Worm (Caenorhabditis elegans) whole organism, L4 larva: Measurements from ENCODE around the gene anmt-2.
A peak's percentile ranks its signal among the peaks of the same experiment; 100 is the strongest.

ENCODE experiments used
- F10B5.3 ChIP-seq: sonication (generic microtip); optimal IDR thresholded peaks from 2 replicates; lab custom pipeline; 2016; ENCODE audit warnings: mild to moderate bottlenecking, missing genetic modification characterization, missing compliant biosample characterization
- F26F4.8 ChIP-seq: fragments of 200-800 bp; sonication (Bioruptor generic); conservative IDR thresholded peaks from 2 replicates; pipeline ENCODE4 v1.3.6; 2022; ENCODE audit warnings: missing genetic modification characterization, missing compliant biosample characterization
- F37D6.2 ChIP-seq: sonication (generic microtip); optimal IDR thresholded peaks from 2 replicates; lab custom pipeline; 2016; ENCODE audit warnings: mild to moderate bottlenecking, missing genetic modification characterization, missing compliant biosample characterization
- F44E2.7 ChIP-seq: fragments of 200-800 bp; sonication (Bioruptor generic); IDR thresholded peaks from 2 replicates; pipeline ENCODE4 v2.1.2; 2022; ENCODE audit warnings: missing genetic modification characterization, missing compliant biosample characterization
- R02D3.7 ChIP-seq: fragments of 150-350 bp; sonication (generic microtip); optimal IDR thresholded peaks from 3 replicates; lab custom pipeline; 2014; ENCODE audit warnings: missing biosample characterization, missing genetic modification characterization
- T20F7.1 ChIP-seq: fragments of 200-800 bp; sonication (Bioruptor generic); optimal IDR thresholded peaks from 2 replicates; lab custom pipeline; 2018; ENCODE audit warnings: mild to moderate bottlenecking, missing genetic modification characterization, missing compliant biosample characterization
- Y48G9A.11 ChIP-seq: fragments of 200-800 bp; sonication (Bioruptor generic); IDR thresholded peaks from 2 replicates; pipeline ENCODE4 v1.3.6; 2022; ENCODE audit warnings: missing genetic modification reagents, missing genetic modification characterization, missing compliant biosample characterization
- Y5F2A.4 ChIP-seq: fragments of 200-800 bp; sonication (Bioruptor generic); optimal IDR thresholded peaks from 2 replicates; lab custom pipeline; 2018; ENCODE audit warnings: mild to moderate bottlenecking, missing genetic modification characterization, missing compliant biosample characterization
- aha-1 ChIP-seq: fragments of 150-350 bp; peaks from one replicate; lab custom pipeline; 2014; ENCODE audit warnings: missing biosample characterization, missing genetic modification characterization
- arid-1 ChIP-seq: fragments of 200-800 bp; sonication (Bioruptor generic); conservative IDR thresholded peaks from 2 replicates; pipeline ENCODE4 v1.3.6; 2022; ENCODE audit warnings: missing genetic modification reagents, missing genetic modification characterization, missing compliant biosample characterization
- attf-4 ChIP-seq: sonication (generic microtip); optimal IDR thresholded peaks from 3 replicates; lab custom pipeline; 2017; ENCODE audit warnings: missing biosample characterization, missing genetic modification characterization
- ceh-32 ChIP-seq: sonication (generic microtip); optimal IDR thresholded peaks from 2 replicates; lab custom pipeline; 2016; ENCODE audit warnings: mild to moderate bottlenecking, missing genetic modification characterization, missing compliant biosample characterization; ENCODE audit not compliant: poor library complexity
- ceh-62 ChIP-seq: sonication (generic microtip); optimal IDR thresholded peaks from 2 replicates; lab custom pipeline; 2017; ENCODE audit warnings: missing biosample characterization, missing genetic modification characterization
- ces-1 ChIP-seq: fragments of 150-350 bp; sonication (generic microtip); optimal IDR thresholded peaks from 4 replicates; lab custom pipeline; 2014; ENCODE audit warnings: missing biosample characterization, missing genetic modification reagents, missing genetic modification characterization
- ctbp-1 ChIP-seq: fragments of 200-800 bp; sonication (Bioruptor generic); IDR thresholded peaks from 2 replicates; pipeline ENCODE4 v1.3.6; 2022; ENCODE audit warnings: missing genetic modification reagents, missing genetic modification characterization, missing compliant biosample characterization
- daf-16 ChIP-seq, 3 experiments: sonication (generic microtip); optimal IDR thresholded peaks; 2 replicates each; lab custom pipeline; 2016 to 2017; ENCODE audit warnings: missing genetic modification characterization in 3 of 3, missing genetic modification reagents in 3 of 3, mild to moderate bottlenecking in 2 of 3, missing compliant biosample characterization in 2 of 3, missing biosample characterization in 1 of 3, moderate library complexity in 1 of 3
- dmd-6 ChIP-seq: fragments of 200-800 bp; sonication (Bioruptor generic); IDR thresholded peaks from 2 replicates; pipeline ENCODE4 v1.3.6; 2022; ENCODE audit warnings: missing genetic modification reagents, missing genetic modification characterization, missing compliant biosample characterization
- dmd-8 ChIP-seq: fragments of 200-800 bp; sonication (Bioruptor generic); IDR thresholded peaks from 2 replicates; pipeline ENCODE4 v1.3.6; 2022; ENCODE audit warnings: missing genetic modification characterization, missing compliant biosample characterization
- dmd-9 ChIP-seq: fragments of 200-800 bp; sonication (Bioruptor generic); IDR thresholded peaks from 2 replicates; pipeline ENCODE4 v1.3.6; 2022; ENCODE audit warnings: missing genetic modification reagents, missing genetic modification characterization, missing compliant biosample characterization
- dpl-1 ChIP-seq: fragments of 150-350 bp; optimal IDR thresholded peaks from 2 replicates; lab custom pipeline; 2014; ENCODE audit warnings: missing biosample characterization, missing genetic modification reagents, missing genetic modification characterization
- dve-1 ChIP-seq: sonication (generic microtip); optimal IDR thresholded peaks from 2 replicates; lab custom pipeline; 2017; ENCODE audit warnings: antibody characterized with exemption, mild to moderate bottlenecking, missing genetic modification characterization, missing compliant biosample characterization; ENCODE audit not compliant: insufficient read depth
- egl-27 ChIP-seq: sonication (generic microtip); optimal IDR thresholded peaks from 3 replicates; lab custom pipeline; 2017; ENCODE audit warnings: missing biosample characterization, missing genetic modification reagents, missing genetic modification characterization
- fos-1 ChIP-seq: fragments of 150-350 bp; optimal IDR thresholded peaks from 2 replicates; lab custom pipeline; 2014; ENCODE audit warnings: missing biosample characterization, missing genetic modification characterization
- gei-8 ChIP-seq: fragments of 200-800 bp; sonication (Bioruptor generic); optimal IDR thresholded peaks from 2 replicates; lab custom pipeline; 2018; ENCODE audit warnings: mild to moderate bottlenecking, missing genetic modification characterization, missing compliant biosample characterization
- hlh-30 ChIP-seq: sonication (generic microtip); optimal IDR thresholded peaks from 2 replicates; lab custom pipeline; 2017; ENCODE audit warnings: antibody characterized with exemption, mild to moderate bottlenecking, missing genetic modification characterization, missing compliant biosample characterization; ENCODE audit not compliant: insufficient read depth
- lim-7 ChIP-seq: fragments of 200-800 bp; sonication (Bioruptor generic); IDR thresholded peaks from 2 replicates; pipeline ENCODE4 v1.3.6; 2022; ENCODE audit warnings: missing genetic modification characterization, missing compliant biosample characterization
- lin-15B ChIP-seq: fragments of 150-350 bp; sonication (generic microtip); optimal IDR thresholded peaks from 3 replicates; lab custom pipeline; 2014; ENCODE audit warnings: missing biosample characterization, missing genetic modification characterization
- lin-38 ChIP-seq: fragments of 200-800 bp; sonication (Bioruptor generic); IDR thresholded peaks from 2 replicates; pipeline ENCODE4 v1.3.6; 2022; ENCODE audit warnings: missing genetic modification reagents, missing genetic modification characterization, missing compliant biosample characterization
- lin-39 ChIP-seq: fragments of 150-350 bp; optimal IDR thresholded peaks from 2 replicates; lab custom pipeline; 2014; ENCODE audit warnings: missing biosample characterization, missing genetic modification reagents, missing genetic modification characterization
- lsy-2 ChIP-seq, 2 experiments: fragments of 150-350 bp in 1 of 2; sonication (generic microtip) in 1 of 2; optimal IDR thresholded peaks; 2 replicates each; lab custom pipeline; 2014 to 2017; ENCODE audit warnings: missing biosample characterization in 2 of 2, missing genetic modification characterization in 2 of 2
- madf-9 ChIP-seq: fragments of 200-800 bp; sonication (Bioruptor generic); conservative IDR thresholded peaks from 2 replicates; pipeline ENCODE4 v1.3.6; 2022; ENCODE audit warnings: missing genetic modification reagents, missing genetic modification characterization, missing compliant biosample characterization
- mdl-1 ChIP-seq, 2 experiments: fragments of 150-350 bp in 1 of 2; sonication (generic microtip) in 1 of 2; optimal IDR thresholded peaks; 2 replicates each; lab custom pipeline; 2014 to 2017; ENCODE audit warnings: missing biosample characterization in 2 of 2, missing genetic modification characterization in 2 of 2
- mdt-29 ChIP-seq: fragments of 200-800 bp; sonication (Bioruptor generic); IDR thresholded peaks from 2 replicates; pipeline ENCODE4 v1.3.6; 2022; ENCODE audit warnings: missing genetic modification reagents, missing genetic modification characterization, missing compliant biosample characterization
- mxl-3 ChIP-seq: fragments of 200-800 bp; sonication (Bioruptor generic); optimal IDR thresholded peaks from 2 replicates; lab custom pipeline; 2018; ENCODE audit warnings: mild to moderate bottlenecking, missing genetic modification characterization, missing compliant biosample characterization
- nhr-102 ChIP-seq: sonication (generic microtip); optimal IDR thresholded peaks from 2 replicates; lab custom pipeline; 2016; ENCODE audit warnings: mild to moderate bottlenecking, missing genetic modification characterization, moderate library complexity, missing compliant biosample characterization
- nhr-11 ChIP-seq: fragments of 150-350 bp; optimal IDR thresholded peaks from 2 replicates; lab custom pipeline; 2014; ENCODE audit warnings: missing biosample characterization, missing genetic modification characterization
- nhr-111 ChIP-seq: fragments of 200-800 bp; sonication (Bioruptor generic); optimal IDR thresholded peaks from 2 replicates; lab custom pipeline; 2018; ENCODE audit warnings: mild to moderate bottlenecking, missing genetic modification characterization, missing compliant biosample characterization
- nhr-25 ChIP-seq: sonication (generic microtip); optimal IDR thresholded peaks from 2 replicates; lab custom pipeline; 2017; ENCODE audit warnings: missing genetic modification characterization, mild to moderate bottlenecking, missing compliant biosample characterization, antibody characterized with exemption, moderate library complexity, borderline replicate concordance; ENCODE audit not compliant: insufficient read depth
- nhr-41 ChIP-seq: fragments of 200-800 bp; sonication (Bioruptor generic); IDR thresholded peaks from 2 replicates; pipeline ENCODE4 v1.3.6; 2022; ENCODE audit warnings: missing genetic modification reagents, missing genetic modification characterization, missing compliant biosample characterization
- nhr-42 ChIP-seq: fragments of 200-800 bp; sonication (Bioruptor generic); IDR thresholded peaks from 2 replicates; pipeline ENCODE4 v1.3.6; 2022; ENCODE audit warnings: missing genetic modification characterization, missing compliant biosample characterization
- php-3 ChIP-seq: fragments of 200-800 bp; sonication (Bioruptor generic); IDR thresholded peaks from 2 replicates; pipeline ENCODE4 v1.3.6; 2022; ENCODE audit warnings: missing genetic modification reagents, missing genetic modification characterization, missing compliant biosample characterization
- snpc-1.2 ChIP-seq: fragments of 200-800 bp; sonication (Bioruptor generic); IDR thresholded peaks from 2 replicates; pipeline ENCODE4 v1.3.6; 2022; ENCODE audit warnings: missing genetic modification reagents, missing genetic modification characterization, missing compliant biosample characterization
- spr-3 ChIP-seq: fragments of 200-800 bp; sonication (Bioruptor generic); optimal IDR thresholded peaks from 2 replicates; lab custom pipeline; 2018; ENCODE audit warnings: mild to moderate bottlenecking, missing genetic modification characterization, missing compliant biosample characterization
- tra-1 ChIP-seq: fragments of 200-800 bp; sonication (Bioruptor generic); IDR thresholded peaks from 2 replicates; pipeline ENCODE4 v1.3.6; 2022; ENCODE audit warnings: missing genetic modification reagents, missing genetic modification characterization, missing compliant biosample characterization
- unc-62 ChIP-seq, 3 experiments: fragments of 150-350 bp in 1 of 3; sonication (generic microtip); optimal IDR thresholded peaks in 2 of 3; peaks in 1 of 3; 1 replicate in 1 of 3; 2 replicates in 2 of 3; lab custom pipeline; 2014 to 2017; ENCODE audit warnings: missing biosample characterization in 3 of 3, missing genetic modification characterization in 3 of 3, missing genetic modification reagents in 3 of 3, missing genotype in 1 of 3
- zag-1 ChIP-seq: fragments of 150-350 bp; optimal IDR thresholded peaks from 2 replicates; lab custom pipeline; 2014; ENCODE audit warnings: missing biosample characterization, missing genetic modification characterization
- zip-2 ChIP-seq: fragments of 150-350 bp; optimal IDR thresholded peaks from 2 replicates; lab custom pipeline; 2014; ENCODE audit warnings: missing biosample characterization, missing genetic modification characterization
- ztf-7 ChIP-seq: fragments of 150-350 bp; optimal IDR thresholded peaks from 2 replicates; lab custom pipeline; 2014; ENCODE audit warnings: missing biosample characterization, missing genetic modification characterization

The anmt-2 gene

ce11 chrIII:6180294-6180693 is 22.7 kb upstream of the anmt-2 start (continued):
- TF ChIP-seq dpl-1 (GFP tag; lab: Kevin White, UChicago) (no peak), ces-1 (no peak), dmd-8 (GFP tag; lab: Robert Waterston, UW) (no peak), unc-62 (GFP tag; optimal IDR thresholded peaks at IDR 0.05 in 1 of 2; lab: Kevin White, UChicago) (no peak), unc-62 (tag; optimal IDR thresholded peaks at IDR 0.05; lab: Kevin White, UChicago) (no peak), Y5F2A.4 (GFP tag; lab: Kevin White, UChicago) (no peak), tra-1 (GFP tag; lab: Robert Waterston, UW) (0 out of 2 replicates have a peak, but pooled peaks have one; percentile 20), mdt-29 (GFP tag; lab: Robert Waterston, UW) (no peak), snpc-1.2 (GFP tag; lab: Robert Waterston, UW) (no peak), lim-7 (no peak), ceh-62 (tag; lab: Kevin White, UChicago) (no peak), nhr-111 (GFP tag; lab: Kevin White, UChicago) (no peak), gei-8 (no peak), spr-3 (GFP tag; lab: Kevin White, UChicago) (no peak), lin-15B (tag; lab: Kevin White, UChicago) (no peak), hlh-30 (peak; percentile 5)

- TF ChIP-seq dve-1 (tag; lab: Kevin White, UChicago), result peak; percentile 70
- TF ChIP-seq R02D3.7 (tag; lab: Kevin White, UChicago), result no peak
- no peak for TF ChIP-seq nhr-25 (tag; lab: Kevin White, UChicago)
- TF ChIP-seq Y48G9A.11, result no peak
- TF ChIP-seq ctbp-1 (GFP tag; lab: Robert Waterston, UW), result no peak
- no peak for TF ChIP-seq egl-27 (tag; lab: Kevin White, UChicago)
- peak; percentile 50 for TF ChIP-seq fos-1 (tag; lab: Kevin White, UChicago)
- TF ChIP-seq F26F4.8 (GFP tag; lab: Robert Waterston, UW), result no peak
- no peak for TF ChIP-seq F37D6.2 (tag; lab: Kevin White, UChicago)
- TF ChIP-seq mdl-1 (tag; optimal IDR thresholded peaks at IDR 0.05; lab: Kevin White, UChicago), result peak in 1 of 2 experiments; percentile 78
- TF ChIP-seq ceh-32 (tag; lab: Kevin White, UChicago), result no peak
- peak; percentile 77 for TF ChIP-seq mxl-3 (GFP tag; lab: Kevin White, UChicago)
- no peak for TF ChIP-seq T20F7.1 (GFP tag; lab: Kevin White, UChicago)
- TF ChIP-seq hlh-30, result peak; percentile 18
- TF ChIP-seq nhr-102 (tag; lab: Kevin White, UChicago), result peak; percentile 4
- TF ChIP-seq attf-4 (tag; lab: Kevin White, UChicago), result no peak
- TF ChIP-seq daf-16 (GFP tag; optimal IDR thresholded peaks at IDR 0.05; lab: Kevin White, UChicago), result peak in 1 of 2 experiments; percentile 29
- peak; percentile 56 for TF ChIP-seq daf-16 (tag; optimal IDR thresholded peaks at IDR 0.05; lab: Kevin White, UChicago)
- no peak for TF ChIP-seq arid-1 (GFP tag; lab: Robert Waterston, UW)
- TF ChIP-seq lim-7, result no peak
- TF ChIP-seq F44E2.7 (GFP tag; lab: Robert Waterston, UW), result no peak
- no peak for TF ChIP-seq lin-38 (GFP tag; lab: Robert Waterston, UW)
- no peak for TF ChIP-seq F10B5.3 (tag; lab: Kevin White, UChicago)
- no peak for TF ChIP-seq lin-39
- no peak for TF ChIP-seq lsy-2 (tag; optimal IDR thresholded peaks at IDR 0.05; lab: Kevin White, UChicago)
- TF ChIP-seq dmd-9, result no peak
- no peak for TF ChIP-seq ceh-62 (tag; lab: Kevin White, UChicago)
- no peak for TF ChIP-seq aha-1 (tag; lab: Kevin White, UChicago)
- no peak for TF ChIP-seq ztf-7 (tag; lab: Kevin White, UChicago)
- TF ChIP-seq spr-3 (GFP tag; lab: Kevin White, UChicago), result no peak
- TF ChIP-seq dmd-6 (GFP tag; lab: Robert Waterston, UW), result peak; percentile 94
- no peak for TF ChIP-seq zip-2
- TF ChIP-seq madf-9 (GFP tag; lab: Robert Waterston, UW), result no peak
- peak; percentile 73; the same call in 1 of the 2 replicates for TF ChIP-seq tra-1 (GFP tag; lab: Robert Waterston, UW)
- no peak for TF ChIP-seq nhr-42 (GFP tag; lab: Robert Waterston, UW)
- no peak for TF ChIP-seq zag-1 (tag; lab: Kevin White, UChicago)
- TF ChIP-seq nhr-11 (tag; lab: Kevin White, UChicago), result no peak
- no peak for TF ChIP-seq nhr-41 (GFP tag; lab: Robert Waterston, UW)
- TF ChIP-seq php-3 (GFP tag; lab: Robert Waterston, UW), result 0 out of 2 replicates have a peak, but pooled peaks have one; percentile 13
Observed at ce11 chrIII:6179062-6179461, 21.5 kb upstream of the anmt-2 start.
